Worm (Caenorhabditis elegans) whole organism, L2 larva: ENCODE data around the gene dlc-1.
A peak's percentile ranks its signal among the peaks of the same experiment; 100 is the strongest.

Experiments
- C34F6.9 ChIP-seq: fragments of 150-350 bp; optimal IDR thresholded peaks from 2 replicates; lab custom pipeline; 2014; ENCODE audit warnings: missing biosample characterization, missing genetic modification characterization
- F13H6.1 ChIP-seq: sonication (generic microtip); optimal IDR thresholded peaks from 2 replicates; lab custom pipeline; 2016; ENCODE audit warnings: missing genetic modification characterization, missing compliant biosample characterization
- R02D3.7 ChIP-seq: fragments of 150-350 bp; optimal IDR thresholded peaks from 2 replicates; lab custom pipeline; 2014; ENCODE audit warnings: missing biosample characterization, missing genetic modification characterization
- Y55F3AM.14 ChIP-seq: fragments of 200-800 bp; sonication (Bioruptor generic); optimal IDR thresholded peaks from 2 replicates; lab custom pipeline; 2018; ENCODE audit warnings: mild to moderate bottlenecking, missing genetic modification characterization, missing compliant biosample characterization
- ZK546.5 ChIP-seq: sonication (generic microtip); optimal IDR thresholded peaks from 2 replicates; lab custom pipeline; 2017; ENCODE audit warnings: missing biosample characterization, missing genetic modification characterization
- alr-1 ChIP-seq: fragments of 150-350 bp; optimal IDR thresholded peaks from 2 replicates; lab custom pipeline; 2014; ENCODE audit warnings: missing biosample characterization, missing genetic modification characterization
- aly-2 ChIP-seq: fragments of 150-350 bp; optimal IDR thresholded peaks from 2 replicates; lab custom pipeline; 2014; ENCODE audit warnings: missing biosample characterization, missing genetic modification characterization
- ama-1 ChIP-seq: fragments of 150-350 bp; optimal IDR thresholded peaks from 2 replicates; lab custom pipeline; 2018; ENCODE audit warnings: inconsistent platforms
- blmp-1 ChIP-seq: sonication (generic microtip); optimal IDR thresholded peaks from 2 replicates; lab custom pipeline; 2017; ENCODE audit warnings: missing genetic modification characterization, mild to moderate bottlenecking, missing compliant biosample characterization, antibody characterized with exemption, moderate library complexity; ENCODE audit not compliant: insufficient read depth
- ceh-16 ChIP-seq: fragments of 150-350 bp; optimal IDR thresholded peaks from 2 replicates; lab custom pipeline; 2014; ENCODE audit warnings: missing biosample characterization, missing genetic modification characterization
- ceh-82 ChIP-seq: fragments of 150-350 bp; optimal IDR thresholded peaks from 2 replicates; lab custom pipeline; 2014; ENCODE audit warnings: missing biosample characterization, missing genetic modification characterization
- crh-2 ChIP-seq: sonication (generic microtip); optimal IDR thresholded peaks from 2 replicates; lab custom pipeline; 2017; ENCODE audit warnings: missing biosample characterization, missing genetic modification characterization
- dmd-4 ChIP-seq: sonication (generic microtip); optimal IDR thresholded peaks from 2 replicates; lab custom pipeline; 2017; ENCODE audit warnings: missing biosample characterization, missing genetic modification characterization
- egl-27 ChIP-seq: sonication (generic microtip); optimal IDR thresholded peaks from 3 replicates; lab custom pipeline; 2017; ENCODE audit warnings: missing biosample characterization, missing genetic modification reagents, missing genetic modification characterization
- elt-1 ChIP-seq: fragments of 150-350 bp; optimal IDR thresholded peaks from 2 replicates; lab custom pipeline; 2014; ENCODE audit warnings: missing biosample characterization, missing genetic modification characterization
- elt-3 ChIP-seq: sonication (generic microtip); optimal IDR thresholded peaks from 2 replicates; lab custom pipeline; 2017; ENCODE audit warnings: missing biosample characterization, missing genetic modification characterization
- fos-1 ChIP-seq: fragments of 150-350 bp; optimal IDR thresholded peaks from 2 replicates; lab custom pipeline; 2014; ENCODE audit warnings: missing biosample characterization, missing genetic modification characterization
- gmeb-1 ChIP-seq: fragments of 150-350 bp; optimal IDR thresholded peaks from 2 replicates; lab custom pipeline; 2014; ENCODE audit warnings: missing biosample characterization, missing genetic modification characterization
- lin-11 ChIP-seq: fragments of 150-350 bp; sonication (generic microtip); optimal IDR thresholded peaks from 2 replicates; lab custom pipeline; 2014; ENCODE audit warnings: missing biosample characterization, missing genetic modification characterization, inconsistent platforms, mixed read lengths
- lin-13 ChIP-seq: fragments of 150-350 bp; optimal IDR thresholded peaks from 2 replicates; lab custom pipeline; 2014; ENCODE audit warnings: missing biosample characterization, missing genetic modification reagents, missing genetic modification characterization
- lin-39 ChIP-seq: fragments of 150-350 bp; optimal IDR thresholded peaks from 2 replicates; lab custom pipeline; 2014; ENCODE audit warnings: missing biosample characterization, missing genetic modification reagents, missing genetic modification characterization
- mab-5 ChIP-seq: fragments of 150-350 bp; optimal IDR thresholded peaks from 2 replicates; lab custom pipeline; 2014; ENCODE audit warnings: missing biosample characterization, missing genetic modification characterization
- mbf-1 ChIP-seq: sonication (generic microtip); optimal IDR thresholded peaks from 2 replicates; lab custom pipeline; 2017; ENCODE audit warnings: missing biosample characterization, missing genetic modification characterization
- nhr-10 ChIP-seq: sonication (generic microtip); optimal IDR thresholded peaks from 2 replicates; lab custom pipeline; 2017; ENCODE audit warnings: missing biosample characterization, missing genetic modification characterization
- nhr-11 ChIP-seq: fragments of 150-350 bp; optimal IDR thresholded peaks from 2 replicates; lab custom pipeline; 2014; ENCODE audit warnings: missing biosample characterization, missing genetic modification characterization
- nhr-12 ChIP-seq: fragments of 150-350 bp; optimal IDR thresholded peaks from 2 replicates; lab custom pipeline; 2014; ENCODE audit warnings: missing biosample characterization, missing genetic modification characterization
- nhr-129 ChIP-seq: fragments of 150-350 bp; optimal IDR thresholded peaks from 2 replicates; lab custom pipeline; 2014; ENCODE audit warnings: missing biosample characterization, missing genetic modification characterization
- nhr-21 ChIP-seq: fragments of 150-350 bp; optimal IDR thresholded peaks from 2 replicates; lab custom pipeline; 2014; ENCODE audit warnings: missing biosample characterization, missing genetic modification characterization
- nhr-23 ChIP-seq: fragments of 150-350 bp; optimal IDR thresholded peaks from 2 replicates; lab custom pipeline; 2014; ENCODE audit warnings: missing biosample characterization, missing genetic modification reagents, missing genetic modification characterization
- nhr-237 ChIP-seq: fragments of 150-350 bp; optimal IDR thresholded peaks from 2 replicates; lab custom pipeline; 2014; ENCODE audit warnings: missing biosample characterization, missing genetic modification characterization
- nhr-25 ChIP-seq: fragments of 150-350 bp; sonication (generic microtip); optimal IDR thresholded peaks from 3 replicates; lab custom pipeline; 2014; ENCODE audit warnings: missing biosample characterization, missing genetic modification characterization
- nhr-6 ChIP-seq: fragments of 150-350 bp; optimal IDR thresholded peaks from 2 replicates; lab custom pipeline; 2014; ENCODE audit warnings: missing biosample characterization, missing genetic modification characterization
- nhr-77 ChIP-seq: fragments of 150-350 bp; optimal IDR thresholded peaks from 2 replicates; lab custom pipeline; 2014; ENCODE audit warnings: missing biosample characterization, missing genetic modification characterization
- peb-1 ChIP-seq: fragments of 150-350 bp; optimal IDR thresholded peaks from 2 replicates; lab custom pipeline; 2014; ENCODE audit warnings: missing biosample characterization, missing genetic modification characterization
- sem-4 ChIP-seq: fragments of 150-350 bp; optimal IDR thresholded peaks from 2 replicates; lab custom pipeline; 2014; ENCODE audit warnings: missing biosample characterization, missing genetic modification reagents, missing genetic modification characterization
- skn-1 ChIP-seq: sonication (generic microtip); optimal IDR thresholded peaks from 2 replicates; lab custom pipeline; 2017; ENCODE audit warnings: missing biosample characterization, missing genetic modification characterization
- sma-3 ChIP-seq: sonication (generic microtip); optimal IDR thresholded peaks from 2 replicates; lab custom pipeline; 2016; ENCODE audit warnings: missing genetic modification reagents, missing genetic modification characterization, missing compliant biosample characterization
- sma-9 ChIP-seq, 2 experiments: fragments of 150-350 bp in 1 of 2; sonication (generic microtip) in 1 of 2; optimal IDR thresholded peaks; 2 replicates each; lab custom pipeline; 2014 to 2016; ENCODE audit warnings: missing genetic modification characterization in 2 of 2, mild to moderate bottlenecking in 1 of 2, missing biosample characterization in 1 of 2, missing compliant biosample characterization in 1 of 2, missing genetic modification reagents in 1 of 2, moderate library complexity in 1 of 2
- snpc-4 ChIP-seq: fragments of 150-350 bp; optimal IDR thresholded peaks from 2 replicates; lab custom pipeline; 2014; ENCODE audit warnings: missing biosample characterization, missing genetic modification characterization
- unc-39 ChIP-seq: fragments of 150-350 bp; optimal IDR thresholded peaks from 2 replicates; lab custom pipeline; 2014; ENCODE audit warnings: missing biosample characterization, missing genetic modification characterization
- unc-55 ChIP-seq: fragments of 150-350 bp; sonication (generic microtip); optimal IDR thresholded peaks from 3 replicates; lab custom pipeline; 2014; ENCODE audit warnings: missing biosample characterization, missing genetic modification reagents, missing genetic modification characterization
- unc-62 ChIP-seq: fragments of 150-350 bp; optimal IDR thresholded peaks from 2 replicates; lab custom pipeline; 2014; ENCODE audit warnings: missing biosample characterization, missing genetic modification reagents, missing genetic modification characterization
- zag-1 ChIP-seq: fragments of 150-350 bp; optimal IDR thresholded peaks from 2 replicates; lab custom pipeline; 2014; ENCODE audit warnings: missing biosample characterization, missing genetic modification characterization
- ztf-1 ChIP-seq: fragments of 200-800 bp; sonication (Bioruptor generic); conservative IDR thresholded peaks from 2 replicates; pipeline ENCODE4 v1.3.6; 2022; ENCODE audit warnings: missing genetic modification characterization, missing compliant biosample characterization
- ztf-11 ChIP-seq: sonication (generic microtip); optimal IDR thresholded peaks from 2 replicates; lab custom pipeline; 2017; ENCODE audit warnings: missing biosample characterization, missing genetic modification characterization
- ztf-4 ChIP-seq: fragments of 150-350 bp; optimal IDR thresholded peaks from 2 replicates; lab custom pipeline; 2014; ENCODE audit warnings: missing biosample characterization, missing genetic modification characterization

dlc-1 gene

DNA sequence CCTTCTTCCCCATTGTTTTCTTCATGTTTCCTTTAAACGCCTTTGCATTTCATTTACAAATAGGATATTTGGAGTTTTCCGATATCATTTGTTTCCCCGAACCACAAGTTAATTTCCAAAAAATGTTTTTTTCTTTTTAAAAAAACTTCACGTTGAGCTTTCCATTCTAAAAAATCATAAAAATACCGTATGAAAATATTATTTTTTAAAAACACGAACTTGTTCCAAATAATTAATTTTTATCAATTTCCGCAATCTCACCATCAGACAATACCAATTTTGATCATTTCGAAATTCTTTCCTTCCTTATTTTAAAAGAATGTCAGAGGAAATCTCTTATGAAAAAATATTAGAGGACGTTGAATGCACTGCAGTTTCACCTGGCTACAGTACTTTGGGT lies 7.9 kb upstream of the dlc-1 start, which contains the start of gene wht-6:
wht-6 (plus strand) TSS at position 301 of the 400 bp plus-strand sequence.
- TF ChIP-seq nhr-25 (tag; lab: Kevin White, UChicago) (no peak), egl-27 (tag; lab: Kevin White, UChicago) (no peak)

DNA sequence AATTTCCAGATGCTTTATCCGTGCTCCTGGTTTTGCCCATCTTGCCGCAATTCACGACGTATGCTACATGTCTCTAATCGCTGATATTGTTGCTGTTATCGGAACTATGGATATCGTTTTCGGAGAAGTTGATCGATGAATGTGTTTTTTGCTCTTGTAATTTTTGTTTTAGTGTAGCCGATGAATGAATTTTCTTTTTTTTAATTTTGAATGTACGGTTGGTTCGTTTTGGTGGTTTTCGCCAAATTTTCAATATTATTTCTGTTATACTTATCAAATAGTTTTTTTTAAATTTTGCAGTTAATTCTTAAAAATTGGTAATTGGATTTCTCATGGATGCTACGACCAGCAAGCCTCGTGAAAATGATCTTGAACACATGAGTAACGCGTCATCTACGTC lies 3.4 kb upstream of the dlc-1 start, which contains the start of gene T26A5.2:
T26A5.2 (plus strand) TSS at position 301 of the 400 bp plus-strand sequence.
- TF ChIP-seq lin-11 (no peak), ceh-16 (tag; lab: Kevin White, UChicago) (no peak), R02D3.7 (tag; lab: Kevin White, UChicago) (no peak), ztf-4 (tag; lab: Kevin White, UChicago) (no peak), sma-3 (GFP tag; lab: Kevin White, UChicago) (no peak), F13H6.1 (no peak)

DNA sequence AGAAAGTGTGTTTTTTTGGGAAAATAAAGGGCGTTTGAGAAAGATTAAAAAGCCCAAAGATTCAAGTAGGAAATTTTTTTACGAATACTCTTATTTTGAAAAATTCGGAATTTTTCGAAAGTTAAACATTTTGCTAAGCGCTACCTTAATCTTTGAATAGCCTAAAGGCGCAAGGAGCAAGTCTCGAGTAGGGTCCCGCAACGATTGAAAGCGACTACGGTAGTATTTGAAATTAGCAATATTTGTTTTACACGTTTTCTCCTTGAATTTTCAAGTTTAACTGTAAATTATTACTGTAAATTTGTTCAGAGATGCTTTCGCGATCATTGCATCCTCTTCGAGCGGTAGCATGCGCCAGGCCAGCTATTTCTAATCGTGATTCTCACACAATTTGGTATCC lies 1.3 kb upstream of the dlc-1 start, which contains the start of gene nduf-2.2:
nduf-2.2 (plus strand) TSS at position 310 of the 400 bp plus-strand sequence.
- TF ChIP-seq elt-1 (tag; lab: Kevin White, UChicago) = no peak
- no peak for TF ChIP-seq nhr-23 (tag; lab: Kevin White, UChicago)
- TF ChIP-seq ztf-11 = no peak
- TF ChIP-seq ZK546.5 = no peak
- TF ChIP-seq nhr-129 (tag; lab: Kevin White, UChicago) = no peak
- TF ChIP-seq nhr-21 (tag; lab: Kevin White, UChicago) = no peak

DNA sequence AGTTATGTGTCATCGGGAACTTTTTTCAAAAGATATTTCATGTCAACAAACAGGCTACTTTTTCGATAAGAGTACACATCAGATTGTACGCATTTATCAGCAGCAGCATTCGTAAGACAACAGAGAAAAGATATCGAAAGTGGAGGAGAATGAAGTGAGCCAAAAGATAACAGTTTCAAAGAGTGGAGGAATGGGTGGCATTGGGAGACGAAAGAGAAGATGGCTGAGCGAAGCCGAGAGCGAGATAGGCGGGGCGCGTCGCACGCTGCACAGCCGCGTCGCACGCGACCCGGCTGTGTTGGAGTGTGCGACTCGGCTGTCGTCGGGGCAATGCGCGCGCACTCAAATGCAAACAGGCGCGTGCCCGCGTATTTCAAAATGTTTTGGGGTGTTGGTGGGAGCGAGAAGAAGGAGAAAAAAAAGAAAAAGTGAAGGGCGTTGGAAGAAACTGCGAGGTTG lies 563 bp upstream of the dlc-1 start:
- TF ChIP-seq gmeb-1 (tag; lab: Kevin White, UChicago) (peak; percentile 85), mbf-1 (no peak), sem-4 (tag; lab: Kevin White, UChicago) (peak; percentile 68), peb-1 (tag; lab: Kevin White, UChicago) (peak; percentile 1), crh-2 (peak; percentile 88), sma-3 (GFP tag; lab: Kevin White, UChicago) (peak; percentile 91), ZK546.5 (no peak), lin-11 (peak; percentile 67), ztf-1 (no peak), alr-1 (tag; lab: Kevin White, UChicago) (no peak), ama-1 (lab: Kevin White, UChicago) (peak; percentile 85), ztf-11 (no peak), unc-62 (GFP tag; lab: Kevin White, UChicago) (no peak), dmd-4 (tag; lab: Kevin White, UChicago) (no peak), zag-1 (tag; lab: Kevin White, UChicago) (peak; percentile 73), F13H6.1 (peak; percentile 94), unc-55 (GFP tag; lab: Kevin White, UChicago) (peak; percentile 85), nhr-237 (tag; lab: Kevin White, UChicago) (no peak), sma-9 (GFP tag; optimal IDR thresholded peaks at IDR 0.05; lab: Kevin White, UChicago) (peak; percentile 80), sma-9 (tag; optimal IDR thresholded peaks at IDR 0.05; lab: Kevin White, UChicago) (no peak), skn-1 (tag; lab: Kevin White, UChicago) (no peak), nhr-21 (tag; lab: Kevin White, UChicago) (peak; percentile 86), fos-1 (tag; lab: Kevin White, UChicago) (peak; percentile 98), C34F6.9 (peak; percentile 79), ztf-4 (tag; lab: Kevin White, UChicago) (peak; percentile 43), nhr-77 (tag; lab: Kevin White, UChicago) (no peak), unc-39 (tag; lab: Kevin White, UChicago) (no peak), nhr-6 (tag; lab: Kevin White, UChicago) (peak; percentile 10), nhr-23 (tag; lab: Kevin White, UChicago) (no peak), nhr-12 (tag; lab: Kevin White, UChicago) (no peak), R02D3.7 (tag; lab: Kevin White, UChicago) (no peak), elt-1 (tag; lab: Kevin White, UChicago) (no peak), lin-13 (GFP tag; lab: Kevin White, UChicago) (peak; percentile 66), aly-2 (tag; lab: Kevin White, UChicago) (no peak), ceh-82 (tag; lab: Kevin White, UChicago) (peak; percentile 66), ceh-16 (tag; lab: Kevin White, UChicago) (peak; percentile 62), blmp-1 (tag; lab: Kevin White, UChicago) (peak; percentile 65), elt-3 (tag; lab: Kevin White, UChicago) (no peak), egl-27 (tag; lab: Kevin White, UChicago) (no peak), Y55F3AM.14 (peak; percentile 89), mab-5 (tag; lab: Kevin White, UChicago) (peak; percentile 79), lin-39 (no peak), snpc-4 (tag; lab: Kevin White, UChicago) (peak; percentile 40), nhr-10 (no peak), nhr-11 (tag; lab: Kevin White, UChicago) (no peak), nhr-129 (tag; lab: Kevin White, UChicago) (peak; percentile 83), nhr-25 (tag; lab: Kevin White, UChicago) (no peak)
